Worm (Caenorhabditis elegans) whole organism, L3 larva: ENCODE measurements around the gene mop-25.2.

Experiments used
- elt-3 ChIP-seq, 3 experiments: fragments of 150-350 bp in 1 of 3; sonication (generic microtip) in 2 of 3; optimal IDR thresholded peaks; 2 replicates in 2 of 3; 4 replicates in 1 of 3; lab custom pipeline; 2014 to 2017; ENCODE audit warnings: missing biosample characterization in 3 of 3, missing genetic modification characterization in 3 of 3
- unc-39 ChIP-seq: sonication (generic microtip); optimal IDR thresholded peaks from 4 replicates; lab custom pipeline; 2017; ENCODE audit warnings: missing biosample characterization, missing genetic modification characterization

DNA sequence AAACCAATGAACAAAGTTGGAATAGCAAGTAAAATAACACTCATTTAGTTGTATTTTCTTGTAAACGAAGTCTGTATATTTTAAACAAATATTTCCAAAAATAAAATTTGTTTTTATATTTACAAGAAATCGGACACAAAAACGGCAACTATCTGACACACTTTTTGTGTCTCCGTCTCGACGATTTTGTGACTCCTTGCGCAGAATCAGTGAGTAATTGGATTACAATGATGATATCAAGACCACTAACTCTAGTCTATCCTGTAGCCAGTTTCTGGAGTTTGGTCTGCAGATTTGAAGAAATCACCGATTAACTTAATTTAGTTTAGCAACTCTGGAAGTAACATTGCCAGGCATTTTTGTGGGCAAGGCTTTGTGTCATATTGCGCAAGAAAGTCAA lies 40.7 kb downstream of the mop-25.2 start, which contains the start of gene cyp-13A10:
- TF ChIP-seq unc-39 (tag; lab: Kevin White, UChicago) (no peak), elt-3 (tag; optimal IDR thresholded peaks at IDR 0.05; lab: Kevin White, UChicago) (no peak)
